Fruit fly (Drosophila melanogaster) whole organism, pupa: ENCODE data around the gene C3G.
A peak's percentile ranks its signal among the peaks of the same experiment; 100 is the strongest.

Experiments used
- CG10348 ChIP-seq: fragments of 200-800 bp; sonication (Bioruptor generic); IDR thresholded peaks from 2 replicates; pipeline ENCODE4 v1.3.6; 2022; ENCODE audit warnings: missing biosample characterization, missing genetic modification characterization
- CG12605 ChIP-seq: fragments of 200-800 bp; sonication (Bioruptor generic); IDR thresholded peaks from 2 replicates; pipeline ENCODE4 v1.3.6; 2022; ENCODE audit warnings: missing biosample characterization, missing genetic modification characterization
- CG13204 ChIP-seq: fragments of 200-800 bp; sonication (Bioruptor generic); optimal IDR thresholded peaks from 2 replicates; lab custom pipeline; 2018; ENCODE audit warnings: missing biosample characterization, mild to moderate bottlenecking, missing genetic modification characterization, moderate library complexity
- CG15710 ChIP-seq: fragments of 200-800 bp; sonication (Bioruptor generic); optimal IDR thresholded peaks from 2 replicates; lab custom pipeline; 2018; ENCODE audit warnings: missing biosample characterization, mild to moderate bottlenecking, missing genetic modification characterization, moderate library complexity
- CG17806 ChIP-seq: fragments of 200-800 bp; sonication (Bioruptor generic); optimal IDR thresholded peaks from 2 replicates; lab custom pipeline; 2018; ENCODE audit warnings: missing biosample characterization, mild to moderate bottlenecking, missing genetic modification characterization, moderate library complexity
- CG32121 ChIP-seq: fragments of 200-800 bp; sonication (Bioruptor generic); IDR thresholded peaks from 2 replicates; pipeline ENCODE4 v1.3.6; 2022; ENCODE audit warnings: missing biosample characterization, missing genetic modification characterization
- CG4496 ChIP-seq: fragments of 200-800 bp; sonication (Bioruptor generic); IDR thresholded peaks from 3 replicates; pipeline ENCODE4 v1.3.6; 2022; ENCODE audit warnings: missing biosample characterization, missing genetic modification characterization
- CG8301 ChIP-seq: fragments of 200-800 bp; sonication (Bioruptor generic); optimal IDR thresholded peaks from 2 replicates; lab custom pipeline; 2018; ENCODE audit warnings: missing biosample characterization, mild to moderate bottlenecking, missing genetic modification characterization
- EcR ChIP-seq: fragments of 200-800 bp; sonication (Bioruptor generic); optimal IDR thresholded peaks from 3 replicates; lab custom pipeline; 2019; ENCODE audit warnings: missing biosample characterization, missing genetic modification characterization, mild to moderate bottlenecking, moderate library complexity, missing genetic modification reagents
- Snoo ChIP-seq: fragments of 200-800 bp; sonication (Bioruptor generic); optimal IDR thresholded peaks from 3 replicates; lab custom pipeline; 2017; ENCODE audit warnings: missing biosample characterization, mild to moderate bottlenecking, missing genetic modification characterization, inconsistent platforms
- gl ChIP-seq: fragments of 200-800 bp; sonication (Bioruptor generic); optimal IDR thresholded peaks from 2 replicates; lab custom pipeline; 2018; ENCODE audit warnings: missing biosample characterization, mild to moderate bottlenecking, missing genetic modification characterization
- rn ChIP-seq: fragments of 200-800 bp; sonication (Bioruptor generic); IDR thresholded peaks from 2 replicates; pipeline ENCODE4 v1.3.6; 2022; ENCODE audit warnings: missing biosample characterization, missing genetic modification characterization

DNA sequence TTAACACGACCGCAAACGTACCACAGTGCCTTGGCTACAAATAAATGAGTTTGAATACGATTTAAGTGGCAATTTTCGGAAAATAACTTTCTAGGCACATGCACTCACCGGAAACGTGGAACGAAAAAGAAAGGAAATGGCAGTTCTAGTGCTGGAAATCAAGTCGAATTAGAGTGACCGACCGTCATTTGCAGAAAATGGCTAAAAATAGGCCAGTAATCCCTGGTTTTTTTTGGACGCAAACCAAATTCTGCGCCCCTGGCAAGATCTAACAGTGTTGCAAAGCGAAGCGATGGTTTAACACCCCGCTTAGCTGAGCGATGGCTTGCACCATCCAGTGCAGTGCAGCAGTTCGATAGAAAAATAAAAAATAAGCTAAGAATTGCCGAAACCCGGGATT is 59.3 kb downstream of the C3G start, which contains the start of gene RpL17:
- no peak for TF ChIP-seq EcR
- peak; percentile 13 for TF ChIP-seq CG8301 (tag; lab: Kevin White, UChicago)
- TF ChIP-seq CG10348 (GFP tag; lab: Robert Waterston, UW): no peak
- peak; percentile 42 for TF ChIP-seq CG15710 (tag; lab: Kevin White, UChicago)
- TF ChIP-seq CG32121 (GFP tag; lab: Robert Waterston, UW): peak; percentile 61; the same call in 1 of the 2 replicates
- TF ChIP-seq CG12605 (GFP tag; lab: Robert Waterston, UW): peak; percentile 64; the same call in 1 of the 2 replicates
- peak; percentile 70 for TF ChIP-seq CG13204
- no peak for TF ChIP-seq rn
- TF ChIP-seq gl: peak; percentile 40
- peak; percentile 91 for TF ChIP-seq CG4496 (GFP tag; lab: Robert Waterston, UW)
- peak; percentile 87 for TF ChIP-seq Snoo (tag; lab: Kevin White, UChicago)
- peak; percentile 10 for TF ChIP-seq CG17806 (tag; lab: Kevin White, UChicago)
